Fruit fly (Drosophila melanogaster) whole organism, embryonic: Measurements from ENCODE around the gene eIF4E5.

Experiments
- Asciz ChIP-seq: fragments of 200-800 bp; sonication (Bioruptor generic); optimal IDR thresholded peaks from 2 replicates; lab custom pipeline; 2017; ENCODE audit warnings: missing biosample characterization, mild to moderate bottlenecking, missing genetic modification characterization, missing genetic modification reagents
- Bgb ChIP-seq: fragments of 200-800 bp; sonication (Bioruptor generic); IDR thresholded peaks from 2 replicates; pipeline ENCODE4 v1.3.6; 2022; ENCODE audit warnings: missing biosample characterization, missing genetic modification characterization; ENCODE audit not compliant: partially characterized antibody
- CG1024 ChIP-seq: fragments of 200-800 bp; sonication (Bioruptor generic); IDR thresholded peaks from 2 replicates; pipeline ENCODE4 v1.3.6; 2022; ENCODE audit warnings: missing biosample characterization, missing genetic modification characterization
- CG10565 ChIP-seq: fragments of 200-800 bp; sonication (Bioruptor generic); optimal IDR thresholded peaks from 3 replicates; lab custom pipeline; 2016; ENCODE audit warnings: missing biosample characterization, mild to moderate bottlenecking, missing genetic modification characterization
- CG10959 ChIP-seq: fragments of 200-800 bp; sonication (Bioruptor generic); IDR thresholded peaks from 2 replicates; pipeline ENCODE4 v1.3.6; 2022; ENCODE audit warnings: missing biosample characterization, missing genetic modification characterization
- CG11247 ChIP-seq: fragments of 200-800 bp; sonication (Bioruptor generic); IDR thresholded peaks from 2 replicates; pipeline ENCODE4 v1.3.6; 2022; ENCODE audit warnings: missing biosample characterization, missing genetic modification characterization
- CG12155 ChIP-seq: fragments of 200-800 bp; sonication (Bioruptor generic); optimal IDR thresholded peaks from 3 replicates; lab custom pipeline; 2016; ENCODE audit warnings: missing biosample characterization, missing genetic modification characterization
- CG12236 ChIP-seq: fragments of 200-800 bp; sonication (Bioruptor generic); optimal IDR thresholded peaks from 2 replicates; lab custom pipeline; 2016; ENCODE audit warnings: missing biosample characterization, missing genetic modification characterization
- CG13296 ChIP-seq: fragments of 200-800 bp; sonication (Bioruptor generic); optimal IDR thresholded peaks from 3 replicates; lab custom pipeline; 2018; ENCODE audit warnings: missing biosample characterization, mild to moderate bottlenecking, missing genetic modification characterization
- CG13894 ChIP-seq: fragments of 200-800 bp; sonication (Bioruptor generic); optimal IDR thresholded peaks from 3 replicates; lab custom pipeline; 2018; ENCODE audit warnings: missing biosample characterization, mild to moderate bottlenecking, missing genetic modification characterization, moderate library complexity
- CG14667 ChIP-seq: fragments of 200-800 bp; sonication (Bioruptor generic); IDR thresholded peaks from 2 replicates; pipeline ENCODE4 v1.3.6; 2022; ENCODE audit warnings: missing biosample characterization, missing genetic modification characterization
- CG17328 ChIP-seq: fragments of 200-800 bp; sonication (Bioruptor generic); IDR thresholded peaks from 2 replicates; pipeline ENCODE4 v1.3.6; 2022; ENCODE audit warnings: missing biosample characterization, missing genetic modification characterization
- CG2889 ChIP-seq: fragments of 200-800 bp; sonication (Bioruptor generic); IDR thresholded peaks from 3 replicates; pipeline ENCODE4 v1.3.6; 2022; ENCODE audit warnings: missing biosample characterization, missing genetic modification characterization
- CG30020 ChIP-seq: fragments of 200-800 bp; optimal IDR thresholded peaks from 2 replicates; lab custom pipeline; 2019; ENCODE audit warnings: missing biosample characterization, mild to moderate bottlenecking, missing genetic modification characterization, moderate library complexity
- CG3065 ChIP-seq: fragments of 200-800 bp; sonication (Bioruptor generic); optimal IDR thresholded peaks from 2 replicates; lab custom pipeline; 2016; ENCODE audit warnings: missing biosample characterization, missing genetic modification characterization
- CG31388 ChIP-seq: fragments of 200-800 bp; sonication (Bioruptor generic); optimal IDR thresholded peaks from 2 replicates; lab custom pipeline; 2016; ENCODE audit warnings: missing biosample characterization, missing genetic modification characterization
- CG33213 ChIP-seq: fragments of 200-800 bp; sonication (Bioruptor generic); optimal IDR thresholded peaks from 3 replicates; lab custom pipeline; 2016; ENCODE audit warnings: missing biosample characterization, missing genetic modification characterization
- CG6765 ChIP-seq: fragments of 200-800 bp; sonication (Bioruptor generic); optimal IDR thresholded peaks from 3 replicates; lab custom pipeline; 2017; ENCODE audit warnings: missing biosample characterization, mild to moderate bottlenecking, missing genetic modification characterization
- CG7271 ChIP-seq: fragments of 200-800 bp; sonication (Bioruptor generic); optimal IDR thresholded peaks from 2 replicates; lab custom pipeline; 2018; ENCODE audit warnings: missing biosample characterization, mild to moderate bottlenecking, missing genetic modification characterization, moderate library complexity
- CG7745 ChIP-seq: fragments of 200-800 bp; sonication (Bioruptor generic); optimal IDR thresholded peaks from 2 replicates; lab custom pipeline; 2018; ENCODE audit warnings: missing biosample characterization, mild to moderate bottlenecking, missing genetic modification characterization, moderate library complexity
- CG9876 ChIP-seq: fragments of 200-800 bp; sonication (Bioruptor generic); optimal IDR thresholded peaks from 2 replicates; lab custom pipeline; 2016; ENCODE audit warnings: missing biosample characterization, missing genetic modification characterization
- Deaf1 ChIP-seq: fragments of 200-800 bp; optimal IDR thresholded peaks from 3 replicates; lab custom pipeline; 2019; ENCODE audit warnings: missing biosample characterization, mild to moderate bottlenecking, missing genetic modification characterization, moderate library complexity
- Dfd ChIP-seq, 2 experiments: fragments of >200 bp; optimal IDR thresholded peaks; 2 replicates each; lab custom pipeline; 2017; ENCODE audit warnings: missing biosample characterization in 2 of 2, missing genetic modification characterization in 2 of 2
- Doc3 ChIP-seq: fragments of 200-800 bp; sonication (Bioruptor generic); IDR thresholded peaks from 3 replicates; pipeline ENCODE4 v1.3.6; 2022; ENCODE audit warnings: missing biosample characterization, missing genetic modification characterization; ENCODE audit not compliant: partially characterized antibody
- Drgx ChIP-seq: fragments of 200-800 bp; sonication (Bioruptor generic); IDR thresholded peaks from 2 replicates; pipeline ENCODE4 v1.3.6; 2022; ENCODE audit warnings: missing biosample characterization, missing genetic modification characterization
- Hand ChIP-seq: fragments of 200-800 bp; sonication (Bioruptor generic); optimal IDR thresholded peaks from 2 replicates; lab custom pipeline; 2017; ENCODE audit warnings: mild to moderate bottlenecking, missing biosample characterization, missing genetic modification reagents, missing genetic modification characterization
- HmgD ChIP-seq: fragments of 200-800 bp; sonication (Bioruptor generic); optimal IDR thresholded peaks from 3 replicates; lab custom pipeline; 2016; ENCODE audit warnings: missing biosample characterization, missing genetic modification characterization
- Hmr ChIP-seq: fragments of 200-800 bp; sonication (Bioruptor generic); optimal IDR thresholded peaks from 3 replicates; lab custom pipeline; 2017; ENCODE audit warnings: mild to moderate bottlenecking, missing biosample characterization, missing genetic modification reagents, missing genetic modification characterization
- Neu2 ChIP-seq: fragments of 200-800 bp; sonication (Bioruptor generic); optimal IDR thresholded peaks from 3 replicates; lab custom pipeline; 2016; ENCODE audit warnings: missing biosample characterization, missing genetic modification characterization, borderline replicate concordance
- Oaz ChIP-seq: fragments of 200-800 bp; sonication (Bioruptor generic); IDR thresholded peaks from 2 replicates; pipeline ENCODE4 v1.3.6; 2022; ENCODE audit warnings: missing biosample characterization, missing genetic modification characterization
- Opbp ChIP-seq: fragments of 200-800 bp; sonication (Bioruptor generic); IDR thresholded peaks from 3 replicates; pipeline ENCODE4 v1.3.6; 2022; ENCODE audit warnings: missing biosample characterization, missing genetic modification characterization; ENCODE audit not compliant: partially characterized antibody
- Poxn ChIP-seq: fragments of 200-800 bp; sonication (Bioruptor generic); IDR thresholded peaks from 2 replicates; pipeline ENCODE4 v1.3.6; 2022; ENCODE audit warnings: missing biosample characterization, missing genetic modification characterization
- Sox102F ChIP-seq: fragments of 200-800 bp; sonication (Bioruptor generic); optimal IDR thresholded peaks from 2 replicates; lab custom pipeline; 2018; ENCODE audit warnings: missing biosample characterization, mild to moderate bottlenecking, missing genetic modification characterization, moderate library complexity
- ase ChIP-seq: fragments of 200-800 bp; sonication (Bioruptor generic); IDR thresholded peaks from 3 replicates; pipeline ENCODE4 v1.3.6; 2022; ENCODE audit warnings: missing biosample characterization, missing genetic modification characterization
- danr ChIP-seq: fragments of 200-800 bp; sonication (Bioruptor generic); IDR thresholded peaks from 2 replicates; pipeline ENCODE4 v1.3.6; 2022; ENCODE audit warnings: missing biosample characterization, missing genetic modification characterization
- dm ChIP-seq: fragments of 200-800 bp; sonication (Bioruptor generic); optimal IDR thresholded peaks from 3 replicates; lab custom pipeline; 2016; ENCODE audit warnings: missing biosample characterization, missing genetic modification characterization
- eve ChIP-seq, 2 experiments: fragments of >200 bp; optimal IDR thresholded peaks; 2 replicates each; lab custom pipeline; 2017; ENCODE audit warnings: missing biosample characterization in 2 of 2, missing genetic modification characterization in 2 of 2
- hbn ChIP-seq: fragments of 200-800 bp; sonication (Bioruptor generic); IDR thresholded peaks from 2 replicates; pipeline ENCODE4 v1.3.6; 2022; ENCODE audit warnings: missing biosample characterization, missing genetic modification characterization; ENCODE audit not compliant: partially characterized antibody
- hkb ChIP-seq, 2 experiments: fragments of 200-800 bp in 1 of 2; fragments of >200 bp in 1 of 2; sonication (Bioruptor generic) in 1 of 2; IDR thresholded peaks in 1 of 2; optimal IDR thresholded peaks in 1 of 2; 2 replicates each; pipeline versions ENCODE4 v1.3.6 to Lab custom; 2017 to 2022; ENCODE audit warnings: missing biosample characterization in 1 of 2, missing genetic modification characterization in 1 of 2
- jing ChIP-seq: fragments of 200-800 bp; sonication (Bioruptor generic); optimal IDR thresholded peaks from 2 replicates; lab custom pipeline; 2018; ENCODE audit warnings: missing biosample characterization, mild to moderate bottlenecking, missing genetic modification characterization
- lab ChIP-seq: fragments of 200-800 bp; sonication (Bioruptor generic); optimal IDR thresholded peaks from 3 replicates; lab custom pipeline; 2017; ENCODE audit warnings: missing biosample characterization, missing genetic modification characterization, mild to moderate bottlenecking, moderate library complexity, missing genetic modification reagents
- otp ChIP-seq: fragments of 200-800 bp; sonication (Bioruptor generic); IDR thresholded peaks from 3 replicates; pipeline ENCODE4, ENCODE4 v1.3.6; 2022; ENCODE audit warnings: missing biosample characterization, missing genetic modification characterization
- p53 ChIP-seq: fragments of 200-800 bp; sonication (Bioruptor generic); optimal IDR thresholded peaks from 2 replicates; lab custom pipeline; 2016; ENCODE audit warnings: missing biosample characterization, missing genetic modification characterization
- pan ChIP-seq, 4 experiments: fragments of >200 bp in 3 of 4; fragments of 200-800 bp in 1 of 4; sonication (Bioruptor generic) in 1 of 4; optimal IDR thresholded peaks in 3 of 4; IDR thresholded peaks in 1 of 4; 2 replicates each; pipeline versions ENCODE4 v1.3.6 to Lab custom; 2017 to 2022; ENCODE audit warnings: missing biosample characterization in 2 of 4, missing genetic modification characterization in 2 of 4, mixed read lengths in 1 of 4
- pita ChIP-seq: fragments of 200-800 bp; sonication (Bioruptor generic); optimal IDR thresholded peaks from 2 replicates; lab custom pipeline; 2017; ENCODE audit warnings: missing biosample characterization, mild to moderate bottlenecking, missing genetic modification characterization
- pros ChIP-seq: fragments of 200-800 bp; sonication (Bioruptor generic); optimal IDR thresholded peaks from 3 replicates; lab custom pipeline; 2019; ENCODE audit warnings: missing biosample characterization, mild to moderate bottlenecking, missing genetic modification characterization, moderate library complexity
- sna ChIP-seq: fragments of 200-800 bp; sonication (Bioruptor generic); IDR thresholded peaks from 2 replicates; pipeline ENCODE4 v1.3.6; 2022; ENCODE audit warnings: missing biosample characterization, missing genetic modification characterization; ENCODE audit not compliant: partially characterized antibody
- trem ChIP-seq: fragments of 200-800 bp; optimal IDR thresholded peaks from 3 replicates; lab custom pipeline; 2019; ENCODE audit warnings: missing biosample characterization, mild to moderate bottlenecking, missing genetic modification characterization, moderate library complexity
- z ChIP-seq: fragments of 200-800 bp; sonication (Bioruptor generic); IDR thresholded peaks from 3 replicates; pipeline ENCODE4 v1.3.6; 2022; ENCODE audit warnings: missing biosample characterization, missing genetic modification characterization

The eIF4E5 gene

dm6 chr3L:7865747-7866387 lies 28.8 kb upstream of the eIF4E5 start (continued):
- TF ChIP-seq Dfd (GFP tag; optimal IDR thresholded peaks at IDR 0.05; lab: Kevin White, UChicago) (no peak), Oaz (GFP tag; lab: Robert Waterston, UW) (no peak), HmgD (GFP tag; lab: Kevin White, UChicago) (no peak), Deaf1 (tag; lab: Kevin White, UChicago) (no peak), otp (GFP tag; lab: Robert Waterston, UW) (no peak), eve (GFP tag; optimal IDR thresholded peaks at IDR 0.05; lab: Kevin White, UChicago) (peak in 1 of 2 experiments; percentile 19), CG10959 (no peak), Asciz (no peak), hbn (no peak), Hmr (peak; percentile 17), CG9876 (GFP tag; lab: Kevin White, UChicago) (no peak), CG14667 (GFP tag; lab: Robert Waterston, UW) (no peak), dm (no peak), CG10565 (GFP tag; lab: Kevin White, UChicago) (no peak), CG13894 (peak; percentile 56), hkb (optimal IDR thresholded peaks at IDR 0.05; lab: Kevin White, UChicago) (no peak), hkb (GFP tag; IDR thresholded peaks at IDR 0.05; lab: Robert Waterston, UW) (no peak), CG6765 (no peak), CG2889 (GFP tag; lab: Robert Waterston, UW) (no peak), sna (GFP tag; lab: Robert Waterston, UW) (no peak), jing (GFP tag; lab: Kevin White, UChicago) (no peak), CG11247 (no peak), Drgx (GFP tag; lab: Robert Waterston, UW) (no peak), Bgb (GFP tag; lab: Robert Waterston, UW) (no peak), CG31388 (no peak), CG30020 (no peak), CG17328 (GFP tag; lab: Robert Waterston, UW) (no peak), ase (GFP tag; lab: Robert Waterston, UW) (no peak), Poxn (GFP tag; lab: Robert Waterston, UW) (no peak), lab (GFP tag; lab: Kevin White, UChicago) (peak; percentile 24), CG13296 (GFP tag; lab: Kevin White, UChicago) (peak; percentile 45), trem (tag; lab: Kevin White, UChicago) (no peak), CG12155 (GFP tag; lab: Kevin White, UChicago) (no peak), Hand (peak; percentile 19), CG12236 (GFP tag; lab: Kevin White, UChicago) (no peak), Doc3 (GFP tag; lab: Robert Waterston, UW) (no peak), pita (GFP tag; lab: Kevin White, UChicago) (no peak), Opbp (GFP tag; lab: Robert Waterston, UW) (no peak), Sox102F (no peak), CG7271 (tag; lab: Kevin White, UChicago) (no peak), z (GFP tag; lab: Robert Waterston, UW) (no peak), CG1024 (no peak), CG33213 (no peak), pan (optimal IDR thresholded peaks at IDR 0.05; lab: Kevin White, UChicago) (no peak), pan (GFP tag; optimal IDR thresholded peaks at IDR 0.05 in 1 of 2, IDR thresholded peaks at IDR 0.05 in 1 of 2) (no peak), danr (GFP tag; lab: Robert Waterston, UW) (no peak), CG3065 (GFP tag; lab: Kevin White, UChicago) (no peak), pros (GFP tag; lab: Kevin White, UChicago) (peak; percentile 43), Neu2 (no peak), CG7745 (tag; lab: Kevin White, UChicago) (no peak), p53 (GFP tag; lab: Kevin White, UChicago) (no peak)
